Fruit fly (Drosophila melanogaster) whole organism, embryonic: Measurements from ENCODE around the gene Ntf-2.

ENCODE experiments used
- B-H1 ChIP-seq: fragments of 200-800 bp; sonication (Bioruptor generic); IDR thresholded peaks from 3 replicates; pipeline ENCODE4 v1.3.6; 2022; ENCODE audit warnings: missing biosample characterization, missing genetic modification characterization
- BEAF-32 ChIP-seq: fragments of 200-800 bp; sonication (Bioruptor generic); optimal IDR thresholded peaks from 3 replicates; lab custom pipeline; 2017; ENCODE audit warnings: missing biosample characterization, missing genetic modification characterization, mild to moderate bottlenecking, moderate library complexity, missing genetic modification reagents
- Bteb2 ChIP-seq: fragments of 200-800 bp; sonication (Bioruptor generic); optimal IDR thresholded peaks from 2 replicates; lab custom pipeline; 2016; ENCODE audit warnings: missing biosample characterization, missing genetic modification characterization
- CG1024 ChIP-seq: fragments of 200-800 bp; sonication (Bioruptor generic); IDR thresholded peaks from 2 replicates; pipeline ENCODE4 v1.3.6; 2022; ENCODE audit warnings: missing biosample characterization, missing genetic modification characterization
- CG10462 ChIP-seq: fragments of 200-800 bp; sonication (Bioruptor generic); optimal IDR thresholded peaks from 2 replicates; lab custom pipeline; 2016; ENCODE audit warnings: missing biosample characterization, missing genetic modification characterization
- CG12104 ChIP-seq: fragments of 200-800 bp; sonication (Bioruptor generic); optimal IDR thresholded peaks from 3 replicates; lab custom pipeline; 2016; ENCODE audit warnings: missing biosample characterization, missing genetic modification characterization
- CG1529 ChIP-seq: fragments of 200-800 bp; sonication (Bioruptor generic); optimal IDR thresholded peaks from 3 replicates; lab custom pipeline; 2018; ENCODE audit warnings: missing biosample characterization, missing genetic modification characterization
- CG1832 ChIP-seq: fragments of 200-800 bp; sonication (Bioruptor generic); optimal IDR thresholded peaks from 2 replicates; lab custom pipeline; 2017; ENCODE audit warnings: missing biosample characterization, mild to moderate bottlenecking, missing genetic modification characterization, inconsistent platforms
- CG18476 ChIP-seq: fragments of 200-800 bp; sonication (Bioruptor generic); optimal IDR thresholded peaks from 2 replicates; lab custom pipeline; 2016; ENCODE audit warnings: missing biosample characterization, mild to moderate bottlenecking, missing genetic modification characterization
- CG18764 ChIP-seq: fragments of 200-800 bp; sonication (Bioruptor generic); optimal IDR thresholded peaks from 3 replicates; lab custom pipeline; 2016; ENCODE audit warnings: missing biosample characterization, missing genetic modification characterization
- CG2712 ChIP-seq: fragments of 200-800 bp; optimal IDR thresholded peaks from 3 replicates; lab custom pipeline; 2019; ENCODE audit warnings: missing biosample characterization, mild to moderate bottlenecking, missing genetic modification characterization, moderate library complexity
- CG32532 ChIP-seq: fragments of 200-800 bp; sonication (Bioruptor generic); IDR thresholded peaks from 2 replicates; pipeline ENCODE4 v1.3.6; 2022; ENCODE audit warnings: missing biosample characterization, missing genetic modification characterization
- CG34422 ChIP-seq: fragments of 200-800 bp; sonication (Bioruptor generic); IDR thresholded peaks from 3 replicates; pipeline ENCODE4 v1.3.6; 2022; ENCODE audit warnings: missing biosample characterization, missing genetic modification characterization
- CG3726 ChIP-seq: fragments of 200-800 bp; sonication (Bioruptor generic); IDR thresholded peaks from 3 replicates; pipeline ENCODE4, ENCODE4 v1.3.6; 2022; ENCODE audit warnings: missing biosample characterization, missing genetic modification characterization
- CG3838 ChIP-seq: fragments of 200-800 bp; sonication (Bioruptor generic); optimal IDR thresholded peaks from 3 replicates; lab custom pipeline; 2016; ENCODE audit warnings: missing biosample characterization, missing genetic modification characterization
- CG6813 ChIP-seq: fragments of 200-800 bp; sonication (Bioruptor generic); optimal IDR thresholded peaks from 2 replicates; lab custom pipeline; 2017; ENCODE audit warnings: missing biosample characterization, missing genetic modification characterization, mild to moderate bottlenecking, moderate library complexity, missing genetic modification reagents
- CG7786 ChIP-seq: fragments of 200-800 bp; sonication (Bioruptor generic); optimal IDR thresholded peaks from 2 replicates; lab custom pipeline; 2016; ENCODE audit warnings: missing biosample characterization, missing genetic modification characterization
- CG8089 ChIP-seq: fragments of 200-800 bp; sonication (Bioruptor generic); optimal IDR thresholded peaks from 3 replicates; lab custom pipeline; 2016; ENCODE audit warnings: missing biosample characterization, missing genetic modification characterization
- CG8924 ChIP-seq: fragments of 200-800 bp; optimal IDR thresholded peaks from 3 replicates; lab custom pipeline; 2019; ENCODE audit warnings: missing biosample characterization, mild to moderate bottlenecking, missing genetic modification characterization, moderate library complexity
- CG8944 ChIP-seq: fragments of 200-800 bp; sonication (Bioruptor generic); optimal IDR thresholded peaks from 3 replicates; lab custom pipeline; 2016; ENCODE audit warnings: missing biosample characterization, missing genetic modification characterization
- CG9876 ChIP-seq: fragments of 200-800 bp; sonication (Bioruptor generic); optimal IDR thresholded peaks from 2 replicates; lab custom pipeline; 2016; ENCODE audit warnings: missing biosample characterization, missing genetic modification characterization
- Dip2 ChIP-seq: fragments of 200-800 bp; sonication (Bioruptor generic); IDR thresholded peaks from 2 replicates; pipeline ENCODE4 v1.3.6; 2022; ENCODE audit warnings: missing biosample characterization, missing genetic modification characterization
- Dll ChIP-seq: fragments of 200-800 bp; sonication (Bioruptor generic); IDR thresholded peaks from 4 replicates; pipeline ENCODE4 v1.3.6; 2022; ENCODE audit warnings: missing biosample characterization, missing genetic modification characterization; ENCODE audit not compliant: partially characterized antibody
- Doc2 ChIP-seq: fragments of 200-800 bp; sonication (Bioruptor generic); IDR thresholded peaks from 2 replicates; pipeline ENCODE4 v1.3.6; 2022; ENCODE audit warnings: missing biosample characterization, missing genetic modification characterization
- Hey ChIP-seq: fragments of 200-800 bp; sonication (Bioruptor generic); optimal IDR thresholded peaks from 3 replicates; lab custom pipeline; 2018; ENCODE audit warnings: missing biosample characterization, mild to moderate bottlenecking, missing genetic modification characterization
- Hmx ChIP-seq: fragments of 200-800 bp; sonication (Bioruptor generic); optimal IDR thresholded peaks from 2 replicates; lab custom pipeline; 2016; ENCODE audit warnings: missing biosample characterization, missing genetic modification characterization
- Jarid2 ChIP-seq: fragments of 200-800 bp; sonication (Bioruptor generic); optimal IDR thresholded peaks from 3 replicates; lab custom pipeline; 2017; ENCODE audit warnings: mild to moderate bottlenecking, missing biosample characterization, missing genetic modification reagents, missing genetic modification characterization
- Oaz ChIP-seq: fragments of 200-800 bp; sonication (Bioruptor generic); IDR thresholded peaks from 2 replicates; pipeline ENCODE4 v1.3.6; 2022; ENCODE audit warnings: missing biosample characterization, missing genetic modification characterization
- Side ChIP-seq: fragments of 200-800 bp; sonication (Bioruptor generic); optimal IDR thresholded peaks from 2 replicates; lab custom pipeline; 2016; ENCODE audit warnings: missing biosample characterization, missing genetic modification characterization
- Ssrp ChIP-seq: fragments of 200-800 bp; sonication (Bioruptor generic); optimal IDR thresholded peaks from 2 replicates; lab custom pipeline; 2018; ENCODE audit warnings: missing biosample characterization, mild to moderate bottlenecking, missing genetic modification characterization, moderate library complexity
- TFAM ChIP-seq: fragments of 200-800 bp; sonication (Bioruptor generic); optimal IDR thresholded peaks from 2 replicates; lab custom pipeline; 2017; ENCODE audit warnings: missing biosample characterization, missing genetic modification characterization, inconsistent platforms
- YL-1 ChIP-seq: fragments of 200-800 bp; sonication (Bioruptor generic); optimal IDR thresholded peaks from 3 replicates; lab custom pipeline; 2017; ENCODE audit warnings: missing biosample characterization, mild to moderate bottlenecking, missing genetic modification characterization
- ap ChIP-seq: fragments of 200-800 bp; sonication (Bioruptor generic); IDR thresholded peaks from 2 replicates; pipeline ENCODE4 v1.3.6; 2022; ENCODE audit warnings: missing biosample characterization, missing genetic modification characterization
- cas ChIP-seq: fragments of 200-800 bp; sonication (Bioruptor generic); IDR thresholded peaks from 2 replicates; pipeline ENCODE4 v1.3.6; 2022; ENCODE audit warnings: missing biosample characterization, missing genetic modification characterization
- caup ChIP-seq: fragments of 200-800 bp; sonication (Bioruptor generic); optimal IDR thresholded peaks from 3 replicates; lab custom pipeline; 2017; ENCODE audit warnings: missing biosample characterization, mild to moderate bottlenecking, missing genetic modification characterization, moderate library complexity; ENCODE audit not compliant: severe bottlenecking
- cg ChIP-seq: fragments of 200-800 bp; sonication (Bioruptor generic); optimal IDR thresholded peaks from 3 replicates; lab custom pipeline; 2019; ENCODE audit warnings: missing biosample characterization, mild to moderate bottlenecking, missing genetic modification characterization, moderate library complexity
- chif ChIP-seq, 2 experiments: fragments of 200-800 bp; sonication (Bioruptor generic); optimal IDR thresholded peaks; 3 replicates each; lab custom pipeline; 2016; ENCODE audit warnings: missing biosample characterization in 2 of 2, missing genetic modification characterization in 2 of 2
- dan ChIP-seq: fragments of 200-800 bp; sonication (Bioruptor generic); IDR thresholded peaks from 2 replicates; pipeline ENCODE4 v1.3.6; 2022; ENCODE audit warnings: missing biosample characterization, missing genetic modification characterization
- emc ChIP-seq: fragments of 200-800 bp; sonication (Bioruptor generic); optimal IDR thresholded peaks from 2 replicates; lab custom pipeline; 2016; ENCODE audit warnings: missing biosample characterization, missing genetic modification characterization
- eve ChIP-seq, 2 experiments: fragments of >200 bp; optimal IDR thresholded peaks; 2 replicates each; lab custom pipeline; 2017; ENCODE audit warnings: missing biosample characterization in 2 of 2, missing genetic modification characterization in 2 of 2
- gsb-n ChIP-seq: fragments of 200-800 bp; sonication (Bioruptor generic); optimal IDR thresholded peaks from 3 replicates; lab custom pipeline; 2018; ENCODE audit warnings: missing biosample characterization, mild to moderate bottlenecking, missing genetic modification characterization
- inv ChIP-seq: fragments of 200-800 bp; sonication (Bioruptor generic); IDR thresholded peaks from 2 replicates; pipeline ENCODE4 v1.3.6; 2022; ENCODE audit warnings: missing biosample characterization, missing genetic modification characterization; ENCODE audit not compliant: partially characterized antibody
- lmd ChIP-seq: fragments of 200-800 bp; sonication (Bioruptor generic); IDR thresholded peaks from 2 replicates; pipeline ENCODE4 v1.3.6; 2022; ENCODE audit warnings: missing biosample characterization, missing genetic modification characterization
- maf-S ChIP-seq: fragments of 200-800 bp; sonication (Bioruptor generic); optimal IDR thresholded peaks from 2 replicates; lab custom pipeline; 2016; ENCODE audit warnings: missing biosample characterization, missing genetic modification characterization
- mld ChIP-seq: fragments of 200-800 bp; sonication (Bioruptor generic); IDR thresholded peaks from 3 replicates; pipeline ENCODE4 v1.3.6; 2022; ENCODE audit warnings: missing biosample characterization, missing genetic modification characterization; ENCODE audit not compliant: partially characterized antibody
- peb ChIP-seq: fragments of 200-800 bp; sonication (Bioruptor generic); IDR thresholded peaks from 2 replicates; pipeline ENCODE4 v1.3.6; 2022; ENCODE audit warnings: missing biosample characterization, missing genetic modification characterization
- pita ChIP-seq: fragments of 200-800 bp; sonication (Bioruptor generic); optimal IDR thresholded peaks from 2 replicates; lab custom pipeline; 2017; ENCODE audit warnings: missing biosample characterization, mild to moderate bottlenecking, missing genetic modification characterization
- ranshi ChIP-seq: fragments of 200-800 bp; sonication (Bioruptor generic); IDR thresholded peaks from 2 replicates; pipeline ENCODE4 v1.3.6; 2022; ENCODE audit warnings: missing biosample characterization, missing genetic modification characterization
- sima ChIP-seq: fragments of 200-800 bp; sonication (Bioruptor generic); optimal IDR thresholded peaks from 2 replicates; lab custom pipeline; 2016; ENCODE audit warnings: missing biosample characterization, missing genetic modification characterization
- tap ChIP-seq: fragments of 200-800 bp; optimal IDR thresholded peaks from 3 replicates; lab custom pipeline; 2019; ENCODE audit warnings: missing biosample characterization, mild to moderate bottlenecking, missing genetic modification characterization, moderate library complexity
- zen ChIP-seq: fragments of 200-800 bp; sonication (Bioruptor generic); optimal IDR thresholded peaks from 3 replicates; lab custom pipeline; 2018; ENCODE audit warnings: missing biosample characterization, mild to moderate bottlenecking, missing genetic modification characterization, moderate library complexity

Ntf-2 gene

DNA sequence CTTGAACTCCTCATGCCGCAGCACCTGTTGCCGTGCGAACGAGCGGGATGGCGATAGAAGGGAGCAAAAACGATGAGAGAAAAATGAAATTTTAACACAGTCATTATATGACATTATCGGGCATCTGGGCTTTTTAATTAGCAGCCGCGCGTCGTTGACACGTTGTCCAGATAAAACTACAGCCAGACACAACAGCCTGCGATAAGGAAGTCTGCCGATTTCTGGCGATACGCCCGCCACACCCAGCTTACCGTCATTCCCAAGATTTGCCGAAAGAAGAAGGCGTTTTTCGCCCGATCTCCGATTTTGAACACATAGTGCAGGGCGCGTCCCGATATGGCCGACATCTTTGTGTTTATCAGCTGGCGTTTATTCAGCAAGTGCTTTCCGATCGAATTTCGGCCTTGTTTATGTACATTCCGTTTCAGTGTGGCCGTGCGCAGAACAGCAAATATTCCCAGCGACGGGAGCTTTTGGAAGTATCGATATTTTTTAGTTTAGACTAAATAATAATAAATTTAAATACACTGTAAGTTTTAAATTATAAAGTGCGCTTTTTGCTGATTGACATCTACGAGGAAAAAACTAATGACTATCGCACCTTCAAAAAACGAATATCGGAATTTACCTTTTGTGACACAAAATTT is 7.2 kb upstream of the Ntf-2 start, which contains the start of gene CG1532 (continued):
- TF ChIP-seq YL-1 (GFP tag; lab: Kevin White, UChicago) (peak; percentile 26), emc (no peak), CG2712 (peak; percentile 9), gsb-n (tag; lab: Kevin White, UChicago) (no peak), maf-S (GFP tag; lab: Kevin White, UChicago) (no peak), BEAF-32 (peak; percentile 72), Jarid2 (GFP tag; lab: Kevin White, UChicago) (peak; percentile 76), CG6813 (peak; percentile 25), CG7786 (no peak), sima (no peak), CG1529 (GFP tag; lab: Kevin White, UChicago) (peak; percentile 40), dan (GFP tag; lab: Robert Waterston, UW) (no peak), TFAM (no peak), CG9876 (GFP tag; lab: Kevin White, UChicago) (no peak), ranshi (GFP tag; lab: Robert Waterston, UW) (no peak), CG8924 (tag; lab: Kevin White, UChicago) (no peak), Hmx (GFP tag; lab: Kevin White, UChicago) (no peak), ap (GFP tag; lab: Robert Waterston, UW) (no peak), CG3838 (GFP tag; lab: Kevin White, UChicago) (no peak), cg (GFP tag; lab: Kevin White, UChicago) (no peak), eve (GFP tag; optimal IDR thresholded peaks at IDR 0.05; lab: Kevin White, UChicago) (no peak), CG18764 (GFP tag; lab: Kevin White, UChicago) (no peak), Doc2 (GFP tag; lab: Robert Waterston, UW) (no peak), CG8089 (GFP tag; lab: Kevin White, UChicago) (no peak), Hey (tag; lab: Kevin White, UChicago) (no peak), CG18476 (GFP tag; lab: Kevin White, UChicago) (peak; percentile 3), CG10462 (GFP tag; lab: Kevin White, UChicago) (no peak), Oaz (GFP tag; lab: Robert Waterston, UW) (no peak), chif (GFP tag; optimal IDR thresholded peaks at IDR 0.05; lab: Kevin White, UChicago) (no peak), cas (GFP tag; lab: Robert Waterston, UW) (no peak), Side (GFP tag; lab: Kevin White, UChicago) (no peak), CG1024 (no peak), CG34422 (GFP tag; lab: Robert Waterston, UW) (0 out of 3 replicates have a peak, but pooled peaks have one; percentile 26), CG12104 (GFP tag; lab: Kevin White, UChicago) (no peak), CG1832 (GFP tag; lab: Kevin White, UChicago) (peak; percentile 26), tap (tag; lab: Kevin White, UChicago) (no peak), pita (GFP tag; lab: Kevin White, UChicago) (no peak), caup (GFP tag; lab: Kevin White, UChicago) (peak; percentile 26), inv (peak; percentile 49; the same call in 1 of the 2 replicates), Dip2 (GFP tag; lab: Robert Waterston, UW) (no peak), zen (no peak), Bteb2 (no peak), CG3726 (no peak), Ssrp (tag; lab: Kevin White, UChicago) (no peak), lmd (no peak), B-H1 (GFP tag; lab: Robert Waterston, UW) (no peak), mld (GFP tag; lab: Robert Waterston, UW) (no peak), peb (GFP tag; lab: Robert Waterston, UW) (no peak), CG8944 (GFP tag; lab: Kevin White, UChicago) (no peak), Dll (GFP tag; lab: Robert Waterston, UW) (peak; percentile 68), CG32532 (GFP tag; lab: Robert Waterston, UW) (no peak)
